Fruit fly (Drosophila melanogaster): ENCODE results near the gene His2Av.

The His2Av gene

DNA sequence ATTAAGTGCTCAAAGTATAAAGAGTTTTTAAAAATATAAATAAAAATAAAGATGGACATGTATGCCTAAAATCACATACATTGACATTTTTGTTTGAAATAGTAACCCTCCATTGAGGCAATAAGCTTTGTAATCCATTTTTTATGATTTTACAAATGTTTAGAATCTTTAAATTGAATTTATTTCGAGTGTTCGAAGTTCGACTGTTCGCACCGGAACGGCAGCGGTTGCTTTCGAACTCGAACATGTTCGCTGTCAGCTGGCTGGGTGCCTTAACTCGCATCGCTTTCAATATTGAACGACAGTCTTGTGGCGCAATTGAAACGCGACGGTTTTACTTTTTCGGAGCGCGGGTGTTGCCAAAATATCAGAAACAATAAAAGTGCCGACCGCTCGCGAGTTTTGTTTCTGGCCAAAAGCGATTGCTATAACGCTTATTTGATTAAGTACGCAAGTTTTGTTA lies 48.8 kb downstream of the His2Av start, which contains the start of gene CG46339 (continued):
- TF ChIP-seq Side (GFP tag; optimal IDR thresholded peaks at IDR 0.05) (peak; percentile 67), mam (GFP tag; optimal IDR thresholded peaks at IDR 0.05) (no peak), HmgZ (tag; optimal IDR thresholded peaks at IDR 0.05) (peak; percentile 85), CG4328 (GFP tag; optimal IDR thresholded peaks at IDR 0.05) (peak; percentile 55), odd (GFP tag; optimal IDR thresholded peaks at IDR 0.05) (peak; percentile 81), D (optimal IDR thresholded peaks at IDR 0.05) (no peak), D (GFP tag; optimal IDR thresholded peaks at IDR 0.05) (peak; percentile 5), kni (GFP tag; optimal IDR thresholded peaks at IDR 0.05) (no peak), Kr (GFP tag; optimal IDR thresholded peaks at IDR 0.05) (no peak), lbe (GFP tag; optimal IDR thresholded peaks at IDR 0.05) (peak; percentile 74), CG10321 (GFP tag; IDR thresholded peaks at IDR 0.05) (0 out of 2 replicates have a peak, but pooled peaks have one; percentile 5), sqz (GFP tag; optimal IDR thresholded peaks at IDR 0.05) (peak; percentile 65), CG1602 (GFP tag; optimal IDR thresholded peaks at IDR 0.05) (no peak), MESR4 (GFP tag; optimal IDR thresholded peaks at IDR 0.05) (peak; percentile 33), Awh (GFP tag; IDR thresholded peaks at IDR 0.05) (no peak; the same call in 1 of the 2 replicates), croc (GFP tag; conservative IDR thresholded peaks at IDR 0.05) (no peak), Jarid2 (GFP tag; optimal IDR thresholded peaks at IDR 0.05) (peak; percentile 99), CG6854 (GFP tag; optimal IDR thresholded peaks at IDR 0.05) (peak; percentile 87), CG4730 (GFP tag; IDR thresholded peaks at IDR 0.05) (no peak), Rx (GFP tag; IDR thresholded peaks at IDR 0.05) (no peak), CG17361 (GFP tag; IDR thresholded peaks at IDR 0.05) (peak; percentile 72; the same call in 2 of the 3 replicates), jing (GFP tag; optimal IDR thresholded peaks at IDR 0.05) (no peak), maf-S (GFP tag; optimal IDR thresholded peaks at IDR 0.05) (no peak), CG7928 (GFP tag; optimal IDR thresholded peaks at IDR 0.05) (no peak), insv (GFP tag; optimal IDR thresholded peaks at IDR 0.05) (peak in 1 of 2 experiments; percentile 10), CG17912 (GFP tag; optimal IDR thresholded peaks at IDR 0.05) (no peak), trh (GFP tag; optimal IDR thresholded peaks at IDR 0.05) (no peak), CG14050 (GFP tag; IDR thresholded peaks at IDR 0.05) (peak; percentile 52; the same call in 2 of the 3 replicates)
